Fruit fly (Drosophila melanogaster) whole organism, embryonic: Measurements from ENCODE around the gene CG15390.

Experiments used
- Asciz ChIP-seq: fragments of 200-800 bp; sonication (Bioruptor generic); optimal IDR thresholded peaks from 2 replicates; lab custom pipeline; 2017; ENCODE audit warnings: missing biosample characterization, mild to moderate bottlenecking, missing genetic modification characterization, missing genetic modification reagents
- Awh ChIP-seq: fragments of 200-800 bp; sonication (Bioruptor generic); IDR thresholded peaks from 2 replicates; pipeline ENCODE4, ENCODE4 v1.3.6; 2022; ENCODE audit warnings: missing biosample characterization, missing genetic modification characterization
- BtbVII ChIP-seq: fragments of 200-800 bp; sonication (Bioruptor generic); optimal IDR thresholded peaks from 3 replicates; lab custom pipeline; 2017; ENCODE audit warnings: missing biosample characterization, mild to moderate bottlenecking, missing genetic modification characterization
- CG10274 ChIP-seq: fragments of 200-800 bp; sonication (Bioruptor generic); optimal IDR thresholded peaks from 3 replicates; lab custom pipeline; 2017; ENCODE audit warnings: missing biosample characterization, mild to moderate bottlenecking, missing genetic modification characterization
- CG10321 ChIP-seq: fragments of 200-800 bp; sonication (Bioruptor generic); IDR thresholded peaks from 2 replicates; pipeline ENCODE4 v1.3.6; 2022; ENCODE audit warnings: missing biosample characterization, missing genetic modification characterization
- CG11085 ChIP-seq: fragments of 200-800 bp; sonication (Bioruptor generic); IDR thresholded peaks from 2 replicates; pipeline ENCODE4 v1.3.6; 2022; ENCODE audit warnings: missing biosample characterization, missing genetic modification characterization
- CG11456 ChIP-seq: fragments of 200-800 bp; sonication (Bioruptor generic); IDR thresholded peaks from 3 replicates; pipeline ENCODE4 v1.3.6; 2022; ENCODE audit warnings: missing biosample characterization, missing genetic modification characterization
- CG1233 ChIP-seq: fragments of 200-800 bp; sonication (Bioruptor generic); optimal IDR thresholded peaks from 4 replicates; lab custom pipeline; 2018; ENCODE audit warnings: missing biosample characterization, mild to moderate bottlenecking, missing genetic modification characterization
- CG13894 ChIP-seq: fragments of 200-800 bp; sonication (Bioruptor generic); optimal IDR thresholded peaks from 3 replicates; lab custom pipeline; 2018; ENCODE audit warnings: missing biosample characterization, mild to moderate bottlenecking, missing genetic modification characterization, moderate library complexity
- CG17829 ChIP-seq: fragments of 200-800 bp; optimal IDR thresholded peaks from 2 replicates; lab custom pipeline; 2019; ENCODE audit warnings: missing biosample characterization, mild to moderate bottlenecking, missing genetic modification characterization, moderate library complexity
- CG1792 ChIP-seq: fragments of 200-800 bp; sonication (Bioruptor generic); optimal IDR thresholded peaks from 2 replicates; lab custom pipeline; 2016; ENCODE audit warnings: missing biosample characterization, missing genetic modification characterization
- CG2129 ChIP-seq: fragments of 200-800 bp; sonication (Bioruptor generic); IDR thresholded peaks from 2 replicates; pipeline ENCODE4 v1.3.6; 2022; ENCODE audit warnings: missing biosample characterization, missing genetic modification characterization; ENCODE audit not compliant: partially characterized antibody
- CG30020 ChIP-seq: fragments of 200-800 bp; optimal IDR thresholded peaks from 2 replicates; lab custom pipeline; 2019; ENCODE audit warnings: missing biosample characterization, mild to moderate bottlenecking, missing genetic modification characterization, moderate library complexity
- CG31441 ChIP-seq: fragments of 200-800 bp; sonication (Bioruptor generic); IDR thresholded peaks from 2 replicates; pipeline ENCODE4 v1.3.6; 2022; ENCODE audit warnings: missing biosample characterization, missing genetic modification characterization
- CG3407 ChIP-seq: fragments of 200-800 bp; sonication (Bioruptor generic); optimal IDR thresholded peaks from 2 replicates; lab custom pipeline; 2018; ENCODE audit warnings: missing biosample characterization, mild to moderate bottlenecking, missing genetic modification characterization
- CG4282 ChIP-seq: fragments of 200-800 bp; sonication (Bioruptor generic); optimal IDR thresholded peaks from 2 replicates; lab custom pipeline; 2016; ENCODE audit warnings: missing biosample characterization, missing genetic modification characterization
- CG4328 ChIP-seq: fragments of 200-800 bp; sonication (Bioruptor generic); optimal IDR thresholded peaks from 3 replicates; lab custom pipeline; 2017; ENCODE audit warnings: missing biosample characterization, missing genetic modification reagents, missing genetic modification characterization
- CG4404 ChIP-seq: fragments of 200-800 bp; sonication (Bioruptor generic); IDR thresholded peaks from 2 replicates; pipeline ENCODE4 v1.3.6; 2022; ENCODE audit warnings: missing biosample characterization, missing genetic modification characterization
- CG6765 ChIP-seq: fragments of 200-800 bp; sonication (Bioruptor generic); optimal IDR thresholded peaks from 3 replicates; lab custom pipeline; 2017; ENCODE audit warnings: missing biosample characterization, mild to moderate bottlenecking, missing genetic modification characterization
- CG6813 ChIP-seq: fragments of 200-800 bp; sonication (Bioruptor generic); optimal IDR thresholded peaks from 2 replicates; lab custom pipeline; 2017; ENCODE audit warnings: missing biosample characterization, missing genetic modification characterization, mild to moderate bottlenecking, moderate library complexity, missing genetic modification reagents
- CG7271 ChIP-seq: fragments of 200-800 bp; sonication (Bioruptor generic); optimal IDR thresholded peaks from 2 replicates; lab custom pipeline; 2018; ENCODE audit warnings: missing biosample characterization, mild to moderate bottlenecking, missing genetic modification characterization, moderate library complexity
- CG7372 ChIP-seq: fragments of 200-800 bp; sonication (Bioruptor generic); IDR thresholded peaks from 2 replicates; pipeline ENCODE4 v1.3.6; 2022; ENCODE audit warnings: missing biosample characterization, missing genetic modification characterization
- CG7987 ChIP-seq: fragments of 200-800 bp; sonication (Bioruptor generic); optimal IDR thresholded peaks from 2 replicates; lab custom pipeline; 2018; ENCODE audit warnings: missing biosample characterization, mild to moderate bottlenecking, missing genetic modification characterization, moderate library complexity
- CG8388 ChIP-seq: fragments of 200-800 bp; sonication (Bioruptor generic); optimal IDR thresholded peaks from 2 replicates; lab custom pipeline; 2019; ENCODE audit warnings: missing biosample characterization, mild to moderate bottlenecking, missing genetic modification characterization, moderate library complexity
- CG9817 ChIP-seq: fragments of 200-800 bp; sonication (Bioruptor generic); optimal IDR thresholded peaks from 2 replicates; lab custom pipeline; 2018; ENCODE audit warnings: missing biosample characterization, mild to moderate bottlenecking, missing genetic modification characterization, moderate library complexity
- CoRest ChIP-seq: fragments of 200-800 bp; sonication (Bioruptor generic); optimal IDR thresholded peaks from 3 replicates; lab custom pipeline; 2018; ENCODE audit warnings: missing biosample characterization, mild to moderate bottlenecking, missing genetic modification characterization, moderate library complexity
- Fer3 ChIP-seq: fragments of 200-800 bp; sonication (Bioruptor generic); optimal IDR thresholded peaks from 2 replicates; lab custom pipeline; 2018; ENCODE audit warnings: missing biosample characterization, mild to moderate bottlenecking, missing genetic modification characterization, moderate library complexity
- H2.0 ChIP-seq: fragments of 200-800 bp; sonication (Bioruptor generic); IDR thresholded peaks from 2 replicates; pipeline ENCODE4 v1.3.6; 2022; ENCODE audit warnings: missing biosample characterization, missing genetic modification characterization
- Lhr ChIP-seq: fragments of 200-800 bp; sonication (Bioruptor generic); optimal IDR thresholded peaks from 3 replicates; lab custom pipeline; 2017; ENCODE audit warnings: mild to moderate bottlenecking, missing biosample characterization, missing genetic modification reagents, missing genetic modification characterization
- Max ChIP-seq: fragments of 200-800 bp; sonication (Bioruptor generic); optimal IDR thresholded peaks from 2 replicates; lab custom pipeline; 2016; ENCODE audit warnings: missing biosample characterization, mild to moderate bottlenecking, missing genetic modification characterization
- Trl ChIP-seq, 3 experiments: fragments of >200 bp in 2 of 3; fragments of 200-800 bp in 1 of 3; sonication (Bioruptor generic) in 1 of 3; optimal IDR thresholded peaks; 2 replicates in 1 of 3; 3 replicates in 2 of 3; lab custom pipeline; 2016 to 2017; ENCODE audit warnings: missing biosample characterization in 1 of 3, missing genetic modification characterization in 1 of 3
- YL-1 ChIP-seq: fragments of 200-800 bp; sonication (Bioruptor generic); optimal IDR thresholded peaks from 3 replicates; lab custom pipeline; 2017; ENCODE audit warnings: missing biosample characterization, mild to moderate bottlenecking, missing genetic modification characterization
- amos ChIP-seq: fragments of 200-800 bp; sonication (Bioruptor generic); IDR thresholded peaks from 2 replicates; pipeline ENCODE4 v1.3.6; 2022; ENCODE audit warnings: missing biosample characterization, missing genetic modification characterization; ENCODE audit not compliant: partially characterized antibody
- bsh ChIP-seq, 2 experiments: fragments of 200-800 bp; sonication (Bioruptor generic); optimal IDR thresholded peaks; 2 replicates each; lab custom pipeline; 2017 to 2018; ENCODE audit warnings: mild to moderate bottlenecking in 2 of 2, missing biosample characterization in 2 of 2, missing genetic modification characterization in 2 of 2, moderate library complexity in 1 of 2
- cg ChIP-seq: fragments of 200-800 bp; sonication (Bioruptor generic); optimal IDR thresholded peaks from 3 replicates; lab custom pipeline; 2019; ENCODE audit warnings: missing biosample characterization, mild to moderate bottlenecking, missing genetic modification characterization, moderate library complexity
- crol ChIP-seq: fragments of 200-800 bp; sonication (Bioruptor generic); IDR thresholded peaks from 2 replicates; pipeline ENCODE4 v1.3.6; 2022; ENCODE audit warnings: missing biosample characterization, missing genetic modification characterization
- dimm ChIP-seq: fragments of 200-800 bp; sonication (Bioruptor generic); IDR thresholded peaks from 2 replicates; pipeline ENCODE4 v1.3.6; 2022; ENCODE audit warnings: missing biosample characterization, missing genetic modification characterization
- dmrt11E ChIP-seq: fragments of 200-800 bp; sonication (Bioruptor generic); optimal IDR thresholded peaks from 3 replicates; lab custom pipeline; 2018; ENCODE audit warnings: missing biosample characterization, mild to moderate bottlenecking, missing genetic modification characterization, moderate library complexity
- ham ChIP-seq: fragments of 200-800 bp; sonication (Bioruptor generic); IDR thresholded peaks from 2 replicates; pipeline ENCODE4 v1.3.6; 2022; ENCODE audit warnings: missing biosample characterization, missing genetic modification characterization
- mam ChIP-seq: fragments of 200-800 bp; sonication (Bioruptor generic); optimal IDR thresholded peaks from 3 replicates; lab custom pipeline; 2016; ENCODE audit warnings: missing biosample characterization, missing genetic modification characterization
- nmo ChIP-seq: fragments of 200-800 bp; sonication (Bioruptor generic); optimal IDR thresholded peaks from 2 replicates; lab custom pipeline; 2018; ENCODE audit warnings: missing biosample characterization, mild to moderate bottlenecking, missing genetic modification characterization, moderate library complexity
- pfk ChIP-seq: fragments of 200-800 bp; sonication (Bioruptor generic); optimal IDR thresholded peaks from 2 replicates; lab custom pipeline; 2018; ENCODE audit warnings: missing biosample characterization, mild to moderate bottlenecking, missing genetic modification characterization, moderate library complexity
- ranshi ChIP-seq: fragments of 200-800 bp; sonication (Bioruptor generic); IDR thresholded peaks from 2 replicates; pipeline ENCODE4 v1.3.6; 2022; ENCODE audit warnings: missing biosample characterization, missing genetic modification characterization
- sc ChIP-seq, 3 experiments: fragments of >200 bp in 2 of 3; fragments of 200-800 bp in 1 of 3; sonication (Bioruptor generic) in 1 of 3; optimal IDR thresholded peaks; 2 replicates in 2 of 3; 3 replicates in 1 of 3; lab custom pipeline; 2017; ENCODE audit warnings: mild to moderate bottlenecking in 1 of 3, missing biosample characterization in 1 of 3, missing genetic modification characterization in 1 of 3, missing genetic modification reagents in 1 of 3
- sr ChIP-seq: fragments of 200-800 bp; sonication (Bioruptor generic); IDR thresholded peaks from 3 replicates; pipeline ENCODE4 v1.3.6; 2022; ENCODE audit warnings: missing biosample characterization, missing genetic modification characterization
- stwl ChIP-seq: fragments of 200-800 bp; sonication (Bioruptor generic); optimal IDR thresholded peaks from 3 replicates; lab custom pipeline; 2018; ENCODE audit warnings: missing biosample characterization, mild to moderate bottlenecking, missing genetic modification characterization, moderate library complexity
- tna ChIP-seq: fragments of 200-800 bp; sonication (Bioruptor generic); IDR thresholded peaks from 2 replicates; pipeline ENCODE4 v1.3.6; 2022; ENCODE audit warnings: missing biosample characterization, missing genetic modification characterization; ENCODE audit not compliant: partially characterized antibody
- vfl ChIP-seq: fragments of 200-800 bp; sonication (Bioruptor generic); optimal IDR thresholded peaks from 2 replicates; lab custom pipeline; 2016; ENCODE audit warnings: missing biosample characterization, missing genetic modification characterization
- zfh2 ChIP-seq: fragments of 200-800 bp; sonication (Bioruptor generic); optimal IDR thresholded peaks from 2 replicates; lab custom pipeline; 2016; ENCODE audit warnings: missing biosample characterization, missing genetic modification characterization

CG15390 gene

dm6 chr2L:2365077-2365651 is 9.3 kb upstream of the CG15390 start, which contains the start of the genes Rab5 and Axud1 (continued):
- no peak for TF ChIP-seq Max
- no peak for TF ChIP-seq tna (GFP tag; lab: Robert Waterston, UW)
- TF ChIP-seq CG4328 (GFP tag; lab: Kevin White, UChicago): no peak
- TF ChIP-seq CG8388 (GFP tag; lab: Kevin White, UChicago): no peak
- peak; percentile 76 for TF ChIP-seq YL-1 (GFP tag; lab: Kevin White, UChicago)
- peak; percentile 10; the same call in 1 of the 2 replicates for TF ChIP-seq CG31441 (GFP tag; lab: Robert Waterston, UW)
- no peak for TF ChIP-seq ham (GFP tag; lab: Robert Waterston, UW)
- TF ChIP-seq CG30020 (tag; lab: Kevin White, UChicago): peak; percentile 42
- no peak for TF ChIP-seq zfh2 (GFP tag; lab: Kevin White, UChicago)
- TF ChIP-seq CG7372 (GFP tag; lab: Robert Waterston, UW): no peak
- TF ChIP-seq bsh (GFP tag; optimal IDR thresholded peaks at IDR 0.05; lab: Kevin White, UChicago): no peak
- TF ChIP-seq vfl (GFP tag; lab: Kevin White, UChicago): no peak
- no peak for TF ChIP-seq CG7987
- TF ChIP-seq dmrt11E (tag; lab: Kevin White, UChicago): no peak
- peak; percentile 75 for TF ChIP-seq Lhr
- no peak for TF ChIP-seq CG2129 (GFP tag; lab: Robert Waterston, UW)
- no peak for TF ChIP-seq CG9817 (tag; lab: Kevin White, UChicago)
- TF ChIP-seq mam (GFP tag; lab: Kevin White, UChicago): no peak
- no peak for TF ChIP-seq CG6765 (GFP tag; lab: Kevin White, UChicago)
- peak; percentile 32; the same call in 1 of the 2 replicates for TF ChIP-seq CG10321 (GFP tag; lab: Robert Waterston, UW)
- TF ChIP-seq CG3407: no peak
- no peak for TF ChIP-seq sr (GFP tag; lab: Robert Waterston, UW)
- TF ChIP-seq CG4404 (GFP tag; lab: Robert Waterston, UW): no peak
- TF ChIP-seq CG6813 (GFP tag; lab: Kevin White, UChicago): no peak
- TF ChIP-seq CG10274 (GFP tag; lab: Kevin White, UChicago): no peak
- peak; percentile 38 for TF ChIP-seq CoRest (tag; lab: Kevin White, UChicago)
- no peak for TF ChIP-seq ranshi (GFP tag; lab: Robert Waterston, UW)
- no peak for TF ChIP-seq Asciz
- peak; percentile 65 for TF ChIP-seq nmo (GFP tag; lab: Kevin White, UChicago)
- TF ChIP-seq Fer3: no peak
- no peak for TF ChIP-seq H2.0 (GFP tag; lab: Robert Waterston, UW)
- TF ChIP-seq CG11085 (GFP tag; lab: Robert Waterston, UW): no peak
- peak; percentile 17 for TF ChIP-seq stwl (tag; lab: Kevin White, UChicago)
- TF ChIP-seq cg: peak; percentile 90
- TF ChIP-seq CG1233: no peak
- no peak for TF ChIP-seq CG4282
- no peak for TF ChIP-seq CG1792 (GFP tag; lab: Kevin White, UChicago)
- peak in 1 of 2 experiments; percentile 24 for TF ChIP-seq Trl (optimal IDR thresholded peaks at IDR 0.05; lab: Kevin White, UChicago)
- TF ChIP-seq Trl (GFP tag; optimal IDR thresholded peaks at IDR 0.05; lab: Kevin White, UChicago): no peak
- TF ChIP-seq sc (optimal IDR thresholded peaks at IDR 0.05; lab: Kevin White, UChicago): no peak
- no peak for TF ChIP-seq sc (GFP tag; optimal IDR thresholded peaks at IDR 0.05; lab: Kevin White, UChicago)
- TF ChIP-seq CG7271 (tag; lab: Kevin White, UChicago): no peak
- TF ChIP-seq BtbVII: no peak
- no peak for TF ChIP-seq crol (GFP tag; lab: Robert Waterston, UW)
- TF ChIP-seq Awh (GFP tag; lab: Robert Waterston, UW): no peak
- no peak for TF ChIP-seq CG13894 (tag; lab: Kevin White, UChicago)
- TF ChIP-seq CG17829: peak; percentile 24
- TF ChIP-seq pfk (GFP tag; lab: Kevin White, UChicago): no peak
- no peak for TF ChIP-seq CG11456 (GFP tag; lab: Robert Waterston, UW)
- TF ChIP-seq dimm: no peak
- TF ChIP-seq amos (GFP tag; lab: Robert Waterston, UW): no peak
